Fruit fly (Drosophila melanogaster) whole organism, larva: ENCODE measurements around the gene Ranbp16.

Experiments
- noc ChIP-seq: fragments of 200-800 bp; sonication (Bioruptor generic); optimal IDR thresholded peaks from 3 replicates; lab custom pipeline; 2019; ENCODE audit warnings: missing biosample characterization, mild to moderate bottlenecking, missing genetic modification characterization, moderate library complexity

The Ranbp16 gene

dm6 chrX:15910570-15910969, 23.1 kb downstream of the Ranbp16 start, which contains the start of gene Lrp4:
Lrp4 (plus strand) TSS chrX:15910870.
- TF ChIP-seq noc: no peak

dm6 chrX:15909564-15910284, 23.9 kb downstream of the Ranbp16 start, which contains the start of gene CycD:
CycD (minus strand) TSS chrX:15909676.
- TF ChIP-seq noc: no peak

DNA sequence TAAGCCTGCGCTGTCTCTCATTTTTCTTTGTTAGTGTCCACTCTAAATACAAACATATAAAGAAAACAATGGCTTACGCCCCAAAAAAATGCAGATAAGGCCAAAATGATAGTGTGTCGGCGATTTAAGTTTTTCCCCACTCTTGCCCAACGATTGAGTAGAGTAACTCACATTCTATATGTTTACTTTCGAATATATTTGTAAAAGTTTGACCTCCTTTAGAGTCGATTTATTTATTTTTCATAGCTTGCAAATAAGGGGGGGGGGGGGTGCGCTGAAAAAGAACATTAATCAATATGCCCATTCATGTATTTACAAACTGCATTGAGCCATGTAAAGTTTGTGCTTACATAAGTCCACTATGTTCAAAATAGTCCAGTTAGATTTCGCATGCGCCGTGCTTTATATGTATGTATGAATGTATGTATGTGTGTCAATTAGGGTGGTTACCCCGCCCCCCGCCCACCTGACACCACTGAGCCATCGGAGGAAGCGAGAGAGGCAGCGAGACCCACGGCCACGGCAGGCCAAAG, 39.9 kb downstream of the Ranbp16 start:
- no peak for TF ChIP-seq noc

- no peak for TF ChIP-seq noc
Measured at dm6 chrX:15891606-15892345, 41.9 kb downstream of the Ranbp16 start, which contains the start of gene shi. shi (plus strand) TSS chrX:15892116.

- TF ChIP-seq noc: no peak
Measured at dm6 chrX:15889780-15890608, 43.7 kb downstream of the Ranbp16 start, which contains the start of the genes MSBP and CG15916. MSBP (minus strand) TSS chrX:15890109. CG15916 (plus strand) TSS chrX:15890589.

- TF ChIP-seq noc: no peak
Measured at dm6 chrX:15888763-15889162, 44.9 kb downstream of the Ranbp16 start.

dm6 chrX:15887247-15887616, 46.4 kb downstream of the Ranbp16 start, which contains the start of gene tay:
tay (minus strand) TSS chrX:15887311.
- no peak for TF ChIP-seq noc

DNA sequence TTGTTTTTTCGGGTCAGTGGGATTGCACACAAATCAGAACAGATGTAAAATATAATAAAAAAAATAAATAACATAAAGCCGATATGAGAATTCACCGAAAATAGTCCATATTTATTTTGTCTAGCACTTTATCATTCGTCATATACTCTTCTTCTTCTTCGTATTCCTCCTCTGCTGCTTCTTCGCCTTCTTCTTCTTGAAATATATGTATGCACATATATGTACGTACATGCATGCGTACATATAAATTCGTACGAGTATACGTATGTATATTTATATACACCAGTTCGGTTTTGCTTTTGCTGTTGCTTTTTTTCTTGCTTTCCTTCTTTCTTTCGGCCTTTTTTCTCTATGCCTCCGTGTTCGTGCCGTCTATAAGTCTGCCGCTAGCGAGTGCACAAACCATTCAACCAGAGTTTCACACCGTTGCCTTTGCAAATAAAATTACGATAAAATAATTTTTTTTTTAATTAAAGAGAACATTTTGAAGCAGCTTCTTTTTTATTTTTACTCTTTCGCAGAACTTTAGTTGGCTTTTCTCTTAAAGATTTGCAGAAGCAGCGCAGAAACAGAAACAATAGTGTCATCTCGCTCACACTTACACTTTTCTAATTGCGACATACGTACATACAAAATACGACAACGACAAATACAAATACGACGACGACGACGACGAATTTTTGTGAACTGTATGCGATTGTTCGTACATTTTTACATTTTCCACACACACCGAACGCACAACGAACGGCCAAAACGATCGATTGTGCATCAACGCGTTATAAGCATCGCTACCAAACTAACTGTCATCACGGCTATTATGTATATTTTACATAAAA, 47.0 kb downstream of the Ranbp16 start:
- no peak for TF ChIP-seq noc
